Worm (Caenorhabditis elegans) whole organism, L3 larva: ENCODE data around the gene M01A8.1.

ENCODE experiments used
- R02D3.7 ChIP-seq: fragments of 150-350 bp; optimal IDR thresholded peaks from 2 replicates; lab custom pipeline; 2014; ENCODE audit warnings: missing biosample characterization, missing genetic modification characterization
- aly-2 ChIP-seq: fragments of 150-350 bp; optimal IDR thresholded peaks from 2 replicates; lab custom pipeline; 2014; ENCODE audit warnings: missing biosample characterization, missing genetic modification characterization
- ceh-16 ChIP-seq: sonication (generic microtip); optimal IDR thresholded peaks from 2 replicates; lab custom pipeline; 2017; ENCODE audit warnings: missing biosample characterization, missing genetic modification characterization
- ceh-28 ChIP-seq: fragments of 150-350 bp; optimal IDR thresholded peaks from 2 replicates; lab custom pipeline; 2014; ENCODE audit warnings: missing biosample characterization, missing genetic modification reagents, missing genetic modification characterization
- ceh-82 ChIP-seq: fragments of 150-350 bp; optimal IDR thresholded peaks from 2 replicates; lab custom pipeline; 2014; ENCODE audit warnings: missing biosample characterization, missing genetic modification characterization
- ceh-9 ChIP-seq: sonication (generic microtip); optimal IDR thresholded peaks from 2 replicates; lab custom pipeline; 2018; ENCODE audit warnings: missing biosample characterization, missing genetic modification characterization
- daf-12 ChIP-seq: fragments of 150-350 bp; optimal IDR thresholded peaks from 2 replicates; lab custom pipeline; 2014; ENCODE audit warnings: missing biosample characterization, missing genetic modification reagents, missing genetic modification characterization
- egl-5 ChIP-seq: fragments of 150-350 bp; optimal IDR thresholded peaks from 2 replicates; lab custom pipeline; 2017; ENCODE audit warnings: missing biosample characterization, missing genetic modification reagents, missing genetic modification characterization, inconsistent platforms
- elt-2 ChIP-seq: sonication (generic microtip); optimal IDR thresholded peaks from 2 replicates; lab custom pipeline; 2016; ENCODE audit warnings: missing genetic modification reagents, mild to moderate bottlenecking, missing genetic modification characterization, missing compliant biosample characterization
- elt-3 ChIP-seq, 3 experiments: fragments of 150-350 bp in 1 of 3; sonication (generic microtip) in 2 of 3; optimal IDR thresholded peaks; 2 replicates in 2 of 3; 4 replicates in 1 of 3; lab custom pipeline; 2014 to 2017; ENCODE audit warnings: missing biosample characterization in 3 of 3, missing genetic modification characterization in 3 of 3
- eor-1 ChIP-seq, 2 experiments: fragments of 150-350 bp; optimal IDR thresholded peaks; 2 replicates each; lab custom pipeline; 2014 to 2018; ENCODE audit warnings: missing biosample characterization in 2 of 2, missing genetic modification characterization in 2 of 2
- fkh-10 ChIP-seq: sonication (generic microtip); optimal IDR thresholded peaks from 2 replicates; lab custom pipeline; 2017; ENCODE audit warnings: missing biosample characterization, missing genetic modification reagents, missing genetic modification characterization
- fkh-2 ChIP-seq: fragments of 150-350 bp; optimal IDR thresholded peaks from 2 replicates; lab custom pipeline; 2014; ENCODE audit warnings: missing biosample characterization, missing genetic modification reagents, missing genetic modification characterization
- hmg-11 ChIP-seq: sonication (generic microtip); optimal IDR thresholded peaks from 2 replicates; lab custom pipeline; 2016; ENCODE audit warnings: missing genetic modification characterization, missing compliant biosample characterization
- jun-1 ChIP-seq: fragments of 150-350 bp; optimal IDR thresholded peaks from 2 replicates; lab custom pipeline; 2014; ENCODE audit warnings: missing biosample characterization, missing genetic modification reagents, missing genetic modification characterization
- lin-39 ChIP-seq: fragments of 150-350 bp; optimal IDR thresholded peaks from 2 replicates; lab custom pipeline; 2018; ENCODE audit warnings: missing biosample characterization, missing genetic modification reagents, missing genetic modification characterization
- lsy-12 ChIP-seq: sonication (generic microtip); optimal IDR thresholded peaks from 2 replicates; lab custom pipeline; 2016; ENCODE audit warnings: mild to moderate bottlenecking, missing genetic modification characterization, missing compliant biosample characterization
- mdl-1 ChIP-seq: fragments of 150-350 bp; optimal IDR thresholded peaks from 2 replicates; lab custom pipeline; 2014; ENCODE audit warnings: missing biosample characterization, missing genetic modification characterization
- mml-1 ChIP-seq: fragments of 150-350 bp; sonication (generic microtip); optimal IDR thresholded peaks from 3 replicates; lab custom pipeline; 2014; ENCODE audit warnings: missing biosample characterization, missing genetic modification characterization
- nfya-1 ChIP-seq: sonication (generic microtip); optimal IDR thresholded peaks from 2 replicates; lab custom pipeline; 2017; ENCODE audit warnings: missing genetic modification characterization, mild to moderate bottlenecking, missing compliant biosample characterization, antibody characterized with exemption, moderate library complexity; ENCODE audit not compliant: insufficient read depth
- nhr-12 ChIP-seq: fragments of 150-350 bp; optimal IDR thresholded peaks from 2 replicates; lab custom pipeline; 2014; ENCODE audit warnings: missing biosample characterization, missing genetic modification characterization
- nhr-237 ChIP-seq: fragments of 150-350 bp; optimal IDR thresholded peaks from 2 replicates; lab custom pipeline; 2014; ENCODE audit warnings: missing biosample characterization, missing genetic modification characterization
- nhr-25 ChIP-seq: sonication (generic microtip); optimal IDR thresholded peaks from 2 replicates; lab custom pipeline; 2017; ENCODE audit warnings: missing biosample characterization, missing genetic modification characterization
- nhr-28 ChIP-seq: fragments of 150-350 bp; optimal IDR thresholded peaks from 2 replicates; lab custom pipeline; 2014; ENCODE audit warnings: missing biosample characterization, missing genetic modification characterization
- nhr-43 ChIP-seq: sonication (generic microtip); optimal IDR thresholded peaks from 2 replicates; lab custom pipeline; 2016; ENCODE audit warnings: mild to moderate bottlenecking, missing genetic modification characterization, missing compliant biosample characterization; ENCODE audit not compliant: poor library complexity, severe bottlenecking
- nhr-67 ChIP-seq: fragments of 150-350 bp; optimal IDR thresholded peaks from 2 replicates; lab custom pipeline; 2014; ENCODE audit warnings: missing biosample characterization, missing genetic modification characterization
- nhr-77 ChIP-seq: fragments of 150-350 bp; optimal IDR thresholded peaks from 2 replicates; lab custom pipeline; 2014; ENCODE audit warnings: missing biosample characterization, missing genetic modification characterization
- pha-4 ChIP-seq: fragments of 150-350 bp; optimal IDR thresholded peaks from 2 replicates; lab custom pipeline; 2014; ENCODE audit warnings: missing biosample characterization, missing genetic modification reagents, missing genetic modification characterization
- pqm-1 ChIP-seq: fragments of 150-350 bp; optimal IDR thresholded peaks from 2 replicates; lab custom pipeline; 2017; ENCODE audit warnings: missing biosample characterization, missing genetic modification characterization, inconsistent platforms
- sea-2 ChIP-seq: fragments of 150-350 bp; sonication (generic microtip); optimal IDR thresholded peaks from 4 replicates; lab custom pipeline; 2014; ENCODE audit warnings: missing biosample characterization, missing genetic modification reagents, missing genetic modification characterization
- skn-1 ChIP-seq: fragments of 150-350 bp; optimal IDR thresholded peaks from 2 replicates; lab custom pipeline; 2014; ENCODE audit warnings: missing biosample characterization, missing genetic modification characterization
- snpc-4 ChIP-seq: fragments of 150-350 bp; optimal IDR thresholded peaks from 2 replicates; lab custom pipeline; 2014; ENCODE audit warnings: missing biosample characterization, missing genetic modification characterization
- tbx-2 ChIP-seq: sonication (generic microtip); optimal IDR thresholded peaks from 2 replicates; lab custom pipeline; 2016; ENCODE audit warnings: mild to moderate bottlenecking, missing genetic modification characterization, missing compliant biosample characterization
- unc-39 ChIP-seq: sonication (generic microtip); optimal IDR thresholded peaks from 4 replicates; lab custom pipeline; 2017; ENCODE audit warnings: missing biosample characterization, missing genetic modification characterization
- unc-62 ChIP-seq: fragments of 150-350 bp; sonication (generic microtip); optimal IDR thresholded peaks from 4 replicates; lab custom pipeline; 2014; ENCODE audit warnings: missing biosample characterization, missing genetic modification reagents, missing genetic modification characterization
- ztf-11 ChIP-seq: fragments of 150-350 bp; optimal IDR thresholded peaks from 2 replicates; lab custom pipeline; 2014; ENCODE audit warnings: missing biosample characterization, missing genetic modification characterization

M01A8.1 gene

ce11 chrIII:9228722-9229121 lies 28.3 kb upstream of the M01A8.1 start, which contains the start of gene rnr-1:
TSS of gene rnr-1 (minus strand) at chrIII:9228798.
- TF ChIP-seq elt-3 (tag; optimal IDR thresholded peaks at IDR 0.05; lab: Kevin White, UChicago) (no peak), nhr-25 (no peak), sea-2 (GFP tag; lab: Kevin White, UChicago) (no peak), fkh-10 (GFP tag; lab: Kevin White, UChicago) (no peak), ceh-28 (tag; lab: Kevin White, UChicago) (no peak), eor-1 (tag; optimal IDR thresholded peaks at IDR 0.05; lab: Kevin White, UChicago) (no peak), unc-62 (GFP tag; lab: Kevin White, UChicago) (no peak), snpc-4 (tag; lab: Kevin White, UChicago) (no peak), lsy-12 (tag; lab: Kevin White, UChicago) (no peak), ceh-16 (tag; lab: Kevin White, UChicago) (no peak), fkh-2 (tag; lab: Kevin White, UChicago) (no peak), nhr-43 (tag; lab: Kevin White, UChicago) (no peak), aly-2 (tag; lab: Kevin White, UChicago) (no peak), ceh-9 (tag; lab: Kevin White, UChicago) (no peak), unc-39 (tag; lab: Kevin White, UChicago) (no peak)
- TF ChIP-seq, all 47 proteins: peak for 0

DNA sequence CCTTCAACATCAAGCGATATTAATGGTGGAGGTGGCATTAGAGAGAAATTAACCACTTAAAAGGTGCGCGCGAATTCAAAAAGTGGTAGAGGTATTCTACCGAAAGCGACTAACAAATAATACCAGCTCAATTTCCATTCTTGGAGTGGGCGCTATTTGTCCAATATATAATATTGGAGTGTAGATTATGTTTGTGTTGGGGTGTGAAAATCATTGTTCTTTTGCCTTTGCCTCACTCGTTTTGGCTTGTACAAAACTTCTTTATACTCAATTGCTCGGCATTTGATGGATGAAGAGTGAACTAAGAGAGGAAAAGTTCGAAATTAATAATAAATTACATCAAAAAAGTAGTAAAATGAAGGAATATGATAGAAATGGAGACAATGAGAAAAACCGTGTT lies 25.9 kb upstream of the M01A8.1 start, which contains the start of gene T23G5.3:
Gene T23G5.3, minus strand, starts transcription at position 101 of the 400 bp plus-strand sequence.
- TF ChIP-seq jun-1 = no peak
- TF ChIP-seq nhr-77 (tag; lab: Kevin White, UChicago) = no peak
- TF ChIP-seq mdl-1 (tag; lab: Kevin White, UChicago) = no peak
- TF ChIP-seq nhr-25 = no peak
- no peak for TF ChIP-seq lsy-12 (tag; lab: Kevin White, UChicago)
- no peak for TF ChIP-seq ztf-11 (tag; lab: Kevin White, UChicago)
- no peak for TF ChIP-seq hmg-11 (tag; lab: Kevin White, UChicago)
- TF ChIP-seq mml-1 = no peak
- no peak for TF ChIP-seq nhr-28 (tag; lab: Kevin White, UChicago)
- TF ChIP-seq R02D3.7 (tag; lab: Kevin White, UChicago) = no peak
- no peak for TF ChIP-seq ceh-16 (tag; lab: Kevin White, UChicago)
- TF ChIP-seq egl-5 (tag; lab: Kevin White, UChicago) = no peak
- TF ChIP-seq nhr-67 (tag; lab: Kevin White, UChicago) = no peak
- no peak for TF ChIP-seq sea-2 (GFP tag; lab: Kevin White, UChicago)
- TF ChIP-seq tbx-2 (tag; lab: Kevin White, UChicago) = no peak
- TF ChIP-seq ceh-9 (tag; lab: Kevin White, UChicago) = no peak
- no peak for TF ChIP-seq eor-1 (tag; optimal IDR thresholded peaks at IDR 0.05; lab: Kevin White, UChicago)
- no peak for TF ChIP-seq snpc-4 (tag; lab: Kevin White, UChicago)
- TF ChIP-seq, all 47 proteins: peak for 0

ce11 chrIII:9236228-9236627 lies 20.8 kb upstream of the M01A8.1 start, which contains the start of gene T23G5.2:
TSS of gene T23G5.2 (minus strand) at chrIII:9236328.
- TF ChIP-seq eor-1 (tag; optimal IDR thresholded peaks at IDR 0.05; lab: Kevin White, UChicago) (no peak), hmg-11 (tag; lab: Kevin White, UChicago) (no peak), nhr-67 (tag; lab: Kevin White, UChicago) (no peak), elt-3 (tag; optimal IDR thresholded peaks at IDR 0.05; lab: Kevin White, UChicago) (no peak), ceh-82 (tag; lab: Kevin White, UChicago) (no peak), nhr-237 (tag; lab: Kevin White, UChicago) (no peak), ceh-9 (tag; lab: Kevin White, UChicago) (no peak), R02D3.7 (tag; lab: Kevin White, UChicago) (no peak), tbx-2 (tag; lab: Kevin White, UChicago) (no peak), nhr-12 (tag; lab: Kevin White, UChicago) (no peak), snpc-4 (tag; lab: Kevin White, UChicago) (no peak), elt-2 (tag; lab: Kevin White, UChicago) (no peak)

DNA sequence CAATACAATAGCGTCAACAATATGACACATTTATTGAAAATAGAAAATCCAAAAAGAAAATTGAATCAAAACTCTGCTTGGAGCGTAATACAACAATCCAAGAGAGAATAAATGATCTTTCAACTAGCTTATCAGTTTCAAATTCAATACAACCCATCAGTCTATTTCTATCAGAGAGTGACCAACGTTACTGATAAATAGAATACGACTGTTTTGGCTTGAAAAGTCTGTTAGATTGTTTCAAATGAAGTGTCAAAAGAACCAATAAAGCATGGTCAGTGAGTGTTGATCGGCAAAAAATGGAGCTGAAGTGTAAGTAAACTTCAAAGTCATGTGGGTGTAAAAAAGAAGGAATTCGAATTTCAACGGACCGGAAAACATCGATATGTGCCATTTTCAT lies 19.4 kb upstream of the M01A8.1 start:
- peak; percentile 2 for TF ChIP-seq pha-4
- peak; percentile 42 for TF ChIP-seq elt-2 (tag; lab: Kevin White, UChicago)
- no peak for TF ChIP-seq skn-1 (tag; lab: Kevin White, UChicago)
- peak; percentile 11 for TF ChIP-seq pqm-1

ce11 chrIII:9239983-9240382 lies 17.1 kb upstream of the M01A8.1 start, which contains the start of gene saeg-2:
TSS of gene saeg-2 (plus strand) at chrIII:9240363.
- TF ChIP-seq elt-2 (tag; lab: Kevin White, UChicago) (peak; percentile 49), snpc-4 (tag; lab: Kevin White, UChicago) (peak; percentile 19), pha-4 (peak; percentile 55), daf-12 (tag; lab: Kevin White, UChicago) (no peak), nhr-43 (tag; lab: Kevin White, UChicago) (no peak), nhr-25 (peak; percentile 7), hmg-11 (tag; lab: Kevin White, UChicago) (peak; percentile 90), skn-1 (tag; lab: Kevin White, UChicago) (peak; percentile 6), elt-3 (tag; optimal IDR thresholded peaks at IDR 0.05; lab: Kevin White, UChicago) (no peak), jun-1 (peak; percentile 19), egl-5 (tag; lab: Kevin White, UChicago) (no peak), lin-39 (tag; lab: Kevin White, UChicago) (no peak), nfya-1 (tag; lab: Kevin White, UChicago) (peak; percentile 58)
